Worm (Caenorhabditis elegans) whole organism, young adult: Measurements from ENCODE around the gene K08F11.1.

Experiments used
- C06A6.2 ChIP-seq: fragments of 200-800 bp; sonication (Bioruptor generic); conservative IDR thresholded peaks from 2 replicates; pipeline ENCODE4 v1.3.6; 2022; ENCODE audit warnings: missing genetic modification characterization, missing compliant biosample characterization
- F10E7.11 ChIP-seq: sonication (generic microtip); optimal IDR thresholded peaks from 2 replicates; lab custom pipeline; 2017; ENCODE audit warnings: mild to moderate bottlenecking, missing genetic modification characterization, moderate library complexity, missing compliant biosample characterization
- F33H1.4 ChIP-seq: fragments of 200-800 bp; sonication (Bioruptor generic); IDR thresholded peaks from 2 replicates; pipeline ENCODE4 v1.3.6; 2022; ENCODE audit warnings: missing genetic modification reagents, missing genetic modification characterization, missing compliant biosample characterization
- F37B4.10 ChIP-seq: fragments of 200-800 bp; sonication (Bioruptor generic); IDR thresholded peaks from 2 replicates; pipeline ENCODE4 v1.3.6; 2022; ENCODE audit warnings: missing genetic modification characterization, missing compliant biosample characterization
- F49E8.2 ChIP-seq: sonication (generic microtip); optimal IDR thresholded peaks from 3 replicates; lab custom pipeline; 2017; ENCODE audit warnings: missing genetic modification characterization, mild to moderate bottlenecking, missing compliant biosample characterization, antibody characterized with exemption, moderate library complexity; ENCODE audit not compliant: insufficient read depth
- F52B5.7 ChIP-seq: sonication (generic microtip); optimal IDR thresholded peaks from 2 replicates; lab custom pipeline; 2016; ENCODE audit warnings: mild to moderate bottlenecking, missing genetic modification characterization, missing compliant biosample characterization
- T26A5.8 ChIP-seq: sonication (generic microtip); optimal IDR thresholded peaks from 2 replicates; lab custom pipeline; 2016; ENCODE audit warnings: missing genetic modification characterization, missing compliant biosample characterization
- Y53F4B.3 ChIP-seq: fragments of 200-800 bp; sonication (Bioruptor generic); IDR thresholded peaks from 2 replicates; pipeline ENCODE4 v1.3.6; 2022; ENCODE audit warnings: missing genetic modification reagents, missing genetic modification characterization, missing compliant biosample characterization
- Y79H2A.3 ChIP-seq: fragments of 200-800 bp; sonication (Bioruptor generic); conservative IDR thresholded peaks from 2 replicates; pipeline ENCODE4 v1.3.6; 2022; ENCODE audit warnings: missing genetic modification reagents, missing genetic modification characterization, missing compliant biosample characterization
- ZK185.1 ChIP-seq: sonication (generic microtip); optimal IDR thresholded peaks from 2 replicates; lab custom pipeline; 2016; ENCODE audit warnings: mild to moderate bottlenecking, missing genetic modification characterization, missing compliant biosample characterization; ENCODE audit not compliant: poor library complexity, severe bottlenecking
- aptf-2 ChIP-seq: fragments of 200-800 bp; sonication (Bioruptor generic); conservative IDR thresholded peaks from 2 replicates; pipeline ENCODE4 v1.3.6; 2022; ENCODE audit warnings: missing genetic modification reagents, missing genetic modification characterization, missing compliant biosample characterization
- atf-7 ChIP-seq: sonication (generic microtip); optimal IDR thresholded peaks from 2 replicates; lab custom pipeline; 2017; ENCODE audit warnings: mild to moderate bottlenecking, missing genetic modification characterization, missing compliant biosample characterization
- athp-1 ChIP-seq: sonication (generic microtip); optimal IDR thresholded peaks from 2 replicates; lab custom pipeline; 2017; ENCODE audit warnings: mild to moderate bottlenecking, missing genetic modification characterization, missing compliant biosample characterization
- attf-3 ChIP-seq: fragments of 200-800 bp; sonication (Bioruptor generic); conservative IDR thresholded peaks from 2 replicates; pipeline ENCODE4 v1.3.6; 2022; ENCODE audit warnings: missing genetic modification reagents, missing genetic modification characterization, missing compliant biosample characterization
- attf-6 ChIP-seq: fragments of 200-800 bp; sonication (Bioruptor generic); IDR thresholded peaks from 2 replicates; pipeline ENCODE4 v1.3.6; 2022; ENCODE audit warnings: missing genetic modification reagents, missing genetic modification characterization, missing compliant biosample characterization
- ccch-3 ChIP-seq: fragments of 200-800 bp; sonication (Bioruptor generic); optimal IDR thresholded peaks from 2 replicates; lab custom pipeline; 2018; ENCODE audit warnings: mild to moderate bottlenecking, missing genetic modification characterization, missing compliant biosample characterization
- ceh-27 ChIP-seq: fragments of 200-800 bp; sonication (Bioruptor generic); optimal IDR thresholded peaks from 2 replicates; lab custom pipeline; 2018; ENCODE audit warnings: mild to moderate bottlenecking, missing genetic modification characterization, moderate library complexity, missing compliant biosample characterization
- chd-7 ChIP-seq: sonication (generic microtip); optimal IDR thresholded peaks from 2 replicates; lab custom pipeline; 2016; ENCODE audit warnings: mild to moderate bottlenecking, missing genetic modification characterization, moderate library complexity, missing compliant biosample characterization
- dox-1 ChIP-seq: fragments of 200-800 bp; sonication (Bioruptor generic); IDR thresholded peaks from 2 replicates; pipeline ENCODE4 v1.3.6; 2022; ENCODE audit warnings: missing genetic modification reagents, missing genetic modification characterization, missing compliant biosample characterization
- dpl-1 ChIP-seq: fragments of 150-350 bp; optimal IDR thresholded peaks from 2 replicates; lab custom pipeline; 2014; ENCODE audit warnings: missing biosample characterization, missing genetic modification reagents, missing genetic modification characterization
- egl-18 ChIP-seq: fragments of 200-800 bp; sonication (Bioruptor generic); IDR thresholded peaks from 2 replicates; pipeline ENCODE4 v1.3.6; 2022; ENCODE audit warnings: missing genetic modification reagents, missing genetic modification characterization, missing compliant biosample characterization
- egl-44 ChIP-seq: fragments of 200-800 bp; sonication (Bioruptor generic); IDR thresholded peaks from 2 replicates; pipeline ENCODE4 v1.3.6; 2022; ENCODE audit warnings: missing genetic modification reagents, missing genetic modification characterization, missing compliant biosample characterization
- fkh-3 ChIP-seq: sonication (generic microtip); optimal IDR thresholded peaks from 2 replicates; lab custom pipeline; 2016; ENCODE audit warnings: mild to moderate bottlenecking, missing genetic modification characterization, missing compliant biosample characterization
- him-1 ChIP-seq: sonication (generic microtip); optimal IDR thresholded peaks from 2 replicates; lab custom pipeline; 2016; ENCODE audit warnings: missing genotype, missing genetic modification reagents, missing genetic modification characterization, missing compliant biosample characterization
- hlh-26 ChIP-seq: fragments of 200-800 bp; sonication (Bioruptor generic); conservative IDR thresholded peaks from 2 replicates; pipeline ENCODE4 v1.3.6; 2022; ENCODE audit warnings: missing genetic modification reagents, missing genetic modification characterization, missing compliant biosample characterization
- hmg-20 ChIP-seq: fragments of 200-800 bp; sonication (Bioruptor generic); IDR thresholded peaks from 2 replicates; pipeline ENCODE4 v1.3.6; 2022; ENCODE audit warnings: missing genetic modification reagents, missing genetic modification characterization, missing compliant biosample characterization
- hrde-1 ChIP-seq: sonication (generic microtip); optimal IDR thresholded peaks from 2 replicates; lab custom pipeline; 2016; ENCODE audit warnings: missing genetic modification characterization, mild to moderate bottlenecking, missing compliant biosample characterization, moderate library complexity, missing genotype, missing genetic modification reagents, borderline replicate concordance
- hsf-1 ChIP-seq: fragments of 200-800 bp; sonication (Bioruptor generic); IDR thresholded peaks from 2 replicates; pipeline ENCODE4 v1.3.6; 2022; ENCODE audit warnings: missing genetic modification reagents, missing genetic modification characterization, missing compliant biosample characterization
- lin-26 ChIP-seq: fragments of 200-800 bp; sonication (Bioruptor generic); IDR thresholded peaks from 2 replicates; pipeline ENCODE4 v1.3.6; 2022; ENCODE audit warnings: missing genetic modification reagents, missing genetic modification characterization, missing compliant biosample characterization
- lin-35 ChIP-seq, 3 experiments: fragments of 150-350 bp in 2 of 3; sonication (generic microtip) in 1 of 3; optimal IDR thresholded peaks; 2 replicates each; lab custom pipeline; 2014 to 2018; ENCODE audit warnings: missing biosample characterization in 3 of 3, missing genetic modification characterization in 3 of 3, missing genetic modification reagents in 3 of 3
- lsy-27 ChIP-seq: sonication (generic microtip); optimal IDR thresholded peaks from 2 replicates; lab custom pipeline; 2017; ENCODE audit warnings: missing genetic modification characterization, mild to moderate bottlenecking, missing compliant biosample characterization, antibody characterized with exemption, missing genotype, borderline replicate concordance; ENCODE audit not compliant: insufficient read depth
- madf-10 ChIP-seq: sonication (generic microtip); optimal IDR thresholded peaks from 2 replicates; lab custom pipeline; 2016; ENCODE audit warnings: mild to moderate bottlenecking, missing genetic modification characterization, missing compliant biosample characterization
- madf-6 ChIP-seq: fragments of 200-800 bp; sonication (Bioruptor generic); IDR thresholded peaks from 2 replicates; pipeline ENCODE4 v1.3.6; 2022; ENCODE audit warnings: missing genetic modification reagents, missing genetic modification characterization, missing compliant biosample characterization
- madf-8 ChIP-seq: fragments of 200-800 bp; sonication (Bioruptor generic); conservative IDR thresholded peaks from 2 replicates; pipeline ENCODE4 v1.3.6; 2022; ENCODE audit warnings: missing genetic modification reagents, missing genetic modification characterization, missing compliant biosample characterization
- mel-28 ChIP-seq: sonication (generic microtip); optimal IDR thresholded peaks from 2 replicates; lab custom pipeline; 2016; ENCODE audit warnings: borderline replicate concordance, mild to moderate bottlenecking, missing genetic modification characterization, missing compliant biosample characterization
- mxl-1 ChIP-seq: sonication (generic microtip); optimal IDR thresholded peaks from 2 replicates; lab custom pipeline; 2016; ENCODE audit warnings: missing genetic modification characterization, missing compliant biosample characterization
- nhr-27 ChIP-seq: fragments of 200-800 bp; sonication (Bioruptor generic); optimal IDR thresholded peaks from 2 replicates; lab custom pipeline; 2018; ENCODE audit warnings: mild to moderate bottlenecking, missing genetic modification characterization, moderate library complexity, missing compliant biosample characterization
- repo-1 ChIP-seq: sonication (generic microtip); optimal IDR thresholded peaks from 2 replicates; lab custom pipeline; 2017; ENCODE audit warnings: mild to moderate bottlenecking, missing genetic modification characterization, missing compliant biosample characterization
- rpc-1 ChIP-seq, 2 experiments: fragments of 150-350 bp in 1 of 2; sonication (generic microtip) in 1 of 2; optimal IDR thresholded peaks; 2 replicates each; lab custom pipeline; 2014 to 2018; ENCODE audit warnings: missing biosample characterization in 1 of 2, missing genetic modification characterization in 1 of 2, missing genetic modification reagents in 1 of 2, missing genotype in 1 of 2
- sdz-38 ChIP-seq: sonication (generic microtip); optimal IDR thresholded peaks from 2 replicates; lab custom pipeline; 2016; ENCODE audit warnings: missing genotype, missing genetic modification characterization, missing compliant biosample characterization
- sea-2 ChIP-seq: fragments of 200-800 bp; sonication (Bioruptor generic); IDR thresholded peaks from 2 replicates; pipeline ENCODE4 v1.3.6; 2022; ENCODE audit warnings: missing genetic modification characterization, missing compliant biosample characterization
- tlf-1 ChIP-seq: fragments of 200-800 bp; sonication (Bioruptor generic); optimal IDR thresholded peaks from 2 replicates; lab custom pipeline; 2018; ENCODE audit warnings: mild to moderate bottlenecking, missing genetic modification characterization, missing compliant biosample characterization
- unc-130 ChIP-seq: sonication (generic microtip); optimal IDR thresholded peaks from 2 replicates; lab custom pipeline; 2016; ENCODE audit warnings: missing genetic modification reagents, missing genetic modification characterization, missing compliant biosample characterization
- xnd-1 ChIP-seq: sonication (generic microtip); optimal IDR thresholded peaks from 2 replicates; lab custom pipeline; 2016; ENCODE audit warnings: missing genotype, missing genetic modification reagents, missing genetic modification characterization, missing compliant biosample characterization
- ztf-18 ChIP-seq: sonication (generic microtip); optimal IDR thresholded peaks from 2 replicates; lab custom pipeline; 2016; ENCODE audit warnings: missing genotype, mild to moderate bottlenecking, missing genetic modification characterization, missing compliant biosample characterization
- ztf-22 ChIP-seq: fragments of 200-800 bp; sonication (Bioruptor generic); optimal IDR thresholded peaks from 2 replicates; lab custom pipeline; 2018; ENCODE audit warnings: mild to moderate bottlenecking, missing genetic modification characterization, moderate library complexity, missing compliant biosample characterization
- ztf-26 ChIP-seq: sonication (generic microtip); optimal IDR thresholded peaks from 2 replicates; lab custom pipeline; 2017; ENCODE audit warnings: missing genetic modification characterization, missing compliant biosample characterization

The K08F11.1 gene

DNA sequence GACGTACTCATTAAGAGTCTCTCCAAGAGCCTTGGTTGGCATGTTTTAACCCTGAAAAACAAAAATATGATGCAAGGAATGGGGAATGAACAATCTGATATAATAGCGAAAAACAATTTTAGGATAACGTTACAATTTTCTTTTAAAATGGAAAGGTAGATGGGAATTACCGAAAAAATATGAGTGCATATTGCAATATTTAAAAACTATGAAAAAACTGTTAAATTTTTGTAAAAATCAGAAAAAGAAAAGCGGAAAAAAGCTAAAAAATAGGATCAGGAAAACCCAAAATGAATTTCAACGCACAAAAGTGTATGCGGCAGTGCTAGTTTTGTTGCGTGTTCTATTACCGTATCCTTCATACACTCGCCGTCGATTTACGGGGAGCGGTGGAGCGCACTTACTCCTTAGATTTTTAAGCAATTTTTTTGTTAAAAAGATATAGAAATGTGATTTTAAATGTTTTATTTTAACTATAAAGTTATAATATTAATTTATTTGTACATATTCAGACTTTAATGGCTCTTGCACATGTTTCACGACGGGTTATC lies 25.1 kb downstream of the K08F11.1 start, which contains the start of the genes rpl-20 and Y17G9B.5:
Gene rpl-20 (minus strand): TSS at position 51 of the 551 bp plus-strand sequence.
Gene Y17G9B.5 (plus strand): TSS at position 513 of the 551 bp plus-strand sequence.
- peak; percentile 98 for TF ChIP-seq F33H1.4 (GFP tag; lab: Robert Waterston, UW)
- peak; percentile 94 for TF ChIP-seq madf-8 (GFP tag; lab: Robert Waterston, UW)
- peak; percentile 99 for TF ChIP-seq chd-7 (tag; lab: Kevin White, UChicago)
- TF ChIP-seq hsf-1 (GFP tag; lab: Robert Waterston, UW): peak; percentile 97
- peak; percentile 100 for TF ChIP-seq tlf-1 (GFP tag; lab: Kevin White, UChicago)
- peak; percentile 92 for TF ChIP-seq xnd-1 (tag; lab: Kevin White, UChicago)
- TF ChIP-seq fkh-3 (tag; lab: Kevin White, UChicago): peak; percentile 82
- no peak; the same call in 1 of the 2 replicates for TF ChIP-seq aptf-2 (GFP tag; lab: Robert Waterston, UW)
- TF ChIP-seq ztf-22 (GFP tag; lab: Kevin White, UChicago): peak; percentile 98
- TF ChIP-seq mxl-1: no peak
- peak; percentile 94 for TF ChIP-seq attf-6 (GFP tag; lab: Robert Waterston, UW)
- peak; percentile 99 for TF ChIP-seq atf-7
- TF ChIP-seq nhr-27: peak; percentile 96
- TF ChIP-seq C06A6.2 (GFP tag; lab: Robert Waterston, UW): peak; percentile 99
- TF ChIP-seq ccch-3 (GFP tag; lab: Kevin White, UChicago): peak; percentile 68
- TF ChIP-seq F52B5.7 (tag; lab: Kevin White, UChicago): peak; percentile 94
- TF ChIP-seq lsy-27 (tag; lab: Kevin White, UChicago): peak; percentile 71
- TF ChIP-seq egl-44 (GFP tag; lab: Robert Waterston, UW): peak; percentile 98
- peak; percentile 98 for TF ChIP-seq hmg-20 (GFP tag; lab: Robert Waterston, UW)
- TF ChIP-seq madf-10 (tag; lab: Kevin White, UChicago): peak; percentile 97
- TF ChIP-seq Y79H2A.3 (GFP tag; lab: Robert Waterston, UW): peak; percentile 97
- TF ChIP-seq F37B4.10 (GFP tag; lab: Robert Waterston, UW): peak; percentile 99
- peak; percentile 49 to 100 (median 90) for TF ChIP-seq lin-35 (GFP tag; optimal IDR thresholded peaks at IDR 0.05; lab: Kevin White, UChicago)
- peak; percentile 93 for TF ChIP-seq F10E7.11 (tag; lab: Kevin White, UChicago)
- TF ChIP-seq mel-28 (tag; lab: Kevin White, UChicago): peak; percentile 90
- peak; percentile 98 for TF ChIP-seq unc-130 (GFP tag; lab: Kevin White, UChicago)
- TF ChIP-seq ztf-26 (tag; lab: Kevin White, UChicago): peak; percentile 100
- TF ChIP-seq ZK185.1 (tag; lab: Kevin White, UChicago): peak; percentile 99
- peak; percentile 100 for TF ChIP-seq dox-1 (GFP tag; lab: Robert Waterston, UW)
- TF ChIP-seq attf-3 (GFP tag; lab: Robert Waterston, UW): peak; percentile 87
- TF ChIP-seq egl-18: peak; percentile 98
- peak; percentile 99 for TF ChIP-seq madf-6 (GFP tag; lab: Robert Waterston, UW)
- peak; percentile 91 for TF ChIP-seq Y53F4B.3 (GFP tag; lab: Robert Waterston, UW)
- TF ChIP-seq ztf-18: peak; percentile 95
- TF ChIP-seq him-1 (tag; lab: Kevin White, UChicago): peak; percentile 96
- TF ChIP-seq rpc-1 (optimal IDR thresholded peaks at IDR 0.05; lab: Kevin White, UChicago): peak; percentile 45
- peak; percentile 14 for TF ChIP-seq rpc-1 (tag; optimal IDR thresholded peaks at IDR 0.05; lab: Kevin White, UChicago)
- TF ChIP-seq sdz-38 (tag; lab: Kevin White, UChicago): no peak
- peak; percentile 97 for TF ChIP-seq hrde-1 (tag; lab: Kevin White, UChicago)
- peak; percentile 96 for TF ChIP-seq dpl-1
- peak; percentile 100 for TF ChIP-seq athp-1
- TF ChIP-seq F49E8.2 (tag; lab: Kevin White, UChicago): peak; percentile 98
- TF ChIP-seq sea-2 (GFP tag; lab: Robert Waterston, UW): peak; percentile 91
- no peak for TF ChIP-seq hlh-26 (GFP tag; lab: Robert Waterston, UW)
- peak; percentile 69 for TF ChIP-seq T26A5.8 (tag; lab: Kevin White, UChicago)
- TF ChIP-seq repo-1 (tag; lab: Kevin White, UChicago): peak; percentile 99
- TF ChIP-seq ceh-27 (GFP tag; lab: Kevin White, UChicago): peak; percentile 99
- TF ChIP-seq lin-26 (GFP tag; lab: Robert Waterston, UW): peak; percentile 90
